Fruit fly (Drosophila melanogaster) whole organism, embryonic: ENCODE data around the gene Aldh.

Experiments used
- ATbp ChIP-seq: fragments of 200-800 bp; sonication (Bioruptor generic); optimal IDR thresholded peaks from 2 replicates; lab custom pipeline; 2017; ENCODE audit warnings: missing biosample characterization, mild to moderate bottlenecking, missing genetic modification characterization, missing genetic modification reagents
- CG10267 ChIP-seq: fragments of 200-800 bp; sonication (Bioruptor generic); optimal IDR thresholded peaks from 2 replicates; lab custom pipeline; 2018; ENCODE audit warnings: missing biosample characterization, mild to moderate bottlenecking, missing genetic modification characterization, moderate library complexity
- CG10959 ChIP-seq: fragments of 200-800 bp; sonication (Bioruptor generic); IDR thresholded peaks from 2 replicates; pipeline ENCODE4 v1.3.6; 2022; ENCODE audit warnings: missing biosample characterization, missing genetic modification characterization
- CG11085 ChIP-seq: fragments of 200-800 bp; sonication (Bioruptor generic); IDR thresholded peaks from 2 replicates; pipeline ENCODE4 v1.3.6; 2022; ENCODE audit warnings: missing biosample characterization, missing genetic modification characterization
- CG11398 ChIP-seq: fragments of 200-800 bp; sonication (Bioruptor generic); optimal IDR thresholded peaks from 2 replicates; lab custom pipeline; 2016; ENCODE audit warnings: missing biosample characterization, missing genetic modification characterization
- CG12942 ChIP-seq: fragments of 200-800 bp; sonication (Bioruptor generic); optimal IDR thresholded peaks from 3 replicates; lab custom pipeline; 2016; ENCODE audit warnings: missing biosample characterization, missing genetic modification characterization
- CG13123 ChIP-seq: fragments of 200-800 bp; sonication (Bioruptor generic); optimal IDR thresholded peaks from 2 replicates; lab custom pipeline; 2016; ENCODE audit warnings: missing biosample characterization, missing genetic modification characterization
- CG13424 ChIP-seq: fragments of 200-800 bp; sonication (Bioruptor generic); optimal IDR thresholded peaks from 2 replicates; lab custom pipeline; 2019; ENCODE audit warnings: missing biosample characterization, mild to moderate bottlenecking, missing genetic modification characterization, moderate library complexity
- CG1529 ChIP-seq: fragments of 200-800 bp; sonication (Bioruptor generic); optimal IDR thresholded peaks from 3 replicates; lab custom pipeline; 2018; ENCODE audit warnings: missing biosample characterization, missing genetic modification characterization
- CG17186 ChIP-seq: fragments of 200-800 bp; sonication (Bioruptor generic); optimal IDR thresholded peaks from 3 replicates; lab custom pipeline; 2017; ENCODE audit warnings: missing biosample characterization, missing genetic modification reagents, missing genetic modification characterization
- CG18599 ChIP-seq: fragments of 200-800 bp; sonication (Bioruptor generic); optimal IDR thresholded peaks from 3 replicates; lab custom pipeline; 2017; ENCODE audit warnings: missing biosample characterization, missing genetic modification characterization, mild to moderate bottlenecking, moderate library complexity, missing genetic modification reagents
- CG30431 ChIP-seq: fragments of 200-800 bp; sonication (Bioruptor generic); optimal IDR thresholded peaks from 2 replicates; lab custom pipeline; 2017; ENCODE audit warnings: missing biosample characterization, missing genetic modification characterization
- CG3407 ChIP-seq: fragments of 200-800 bp; sonication (Bioruptor generic); optimal IDR thresholded peaks from 2 replicates; lab custom pipeline; 2018; ENCODE audit warnings: missing biosample characterization, mild to moderate bottlenecking, missing genetic modification characterization
- CG34422 ChIP-seq: fragments of 200-800 bp; sonication (Bioruptor generic); IDR thresholded peaks from 3 replicates; pipeline ENCODE4 v1.3.6; 2022; ENCODE audit warnings: missing biosample characterization, missing genetic modification characterization
- CG4424 ChIP-seq: fragments of 200-800 bp; sonication (Bioruptor generic); optimal IDR thresholded peaks from 3 replicates; lab custom pipeline; 2016; ENCODE audit warnings: missing biosample characterization, missing genetic modification characterization
- CG5180 ChIP-seq: fragments of 200-800 bp; sonication (Bioruptor generic); optimal IDR thresholded peaks from 3 replicates; lab custom pipeline; 2017; ENCODE audit warnings: missing biosample characterization, missing genetic modification characterization, mild to moderate bottlenecking, moderate library complexity, missing genetic modification reagents
- CG5953 ChIP-seq: fragments of 200-800 bp; sonication (Bioruptor generic); IDR thresholded peaks from 2 replicates; pipeline ENCODE4 v1.3.6; 2022; ENCODE audit warnings: missing biosample characterization, missing genetic modification characterization
- CG6854 ChIP-seq: fragments of 200-800 bp; sonication (Bioruptor generic); optimal IDR thresholded peaks from 3 replicates; lab custom pipeline; 2017; ENCODE audit warnings: missing biosample characterization, mild to moderate bottlenecking, missing genetic modification characterization
- CG9437 ChIP-seq: fragments of 200-800 bp; sonication (Bioruptor generic); optimal IDR thresholded peaks from 2 replicates; lab custom pipeline; 2018; ENCODE audit warnings: missing biosample characterization, mild to moderate bottlenecking, missing genetic modification characterization
- CG9797 ChIP-seq: fragments of 200-800 bp; sonication (Bioruptor generic); optimal IDR thresholded peaks from 3 replicates; lab custom pipeline; 2018; ENCODE audit warnings: missing biosample characterization, mild to moderate bottlenecking, missing genetic modification characterization
- Deaf1 ChIP-seq: fragments of 200-800 bp; optimal IDR thresholded peaks from 3 replicates; lab custom pipeline; 2019; ENCODE audit warnings: missing biosample characterization, mild to moderate bottlenecking, missing genetic modification characterization, moderate library complexity
- Drgx ChIP-seq: fragments of 200-800 bp; sonication (Bioruptor generic); IDR thresholded peaks from 2 replicates; pipeline ENCODE4 v1.3.6; 2022; ENCODE audit warnings: missing biosample characterization, missing genetic modification characterization
- Fer2 ChIP-seq: fragments of 200-800 bp; sonication (Bioruptor generic); optimal IDR thresholded peaks from 2 replicates; lab custom pipeline; 2018; ENCODE audit warnings: missing biosample characterization, mild to moderate bottlenecking, missing genetic modification characterization, moderate library complexity
- H15 ChIP-seq: fragments of 200-800 bp; sonication (Bioruptor generic); IDR thresholded peaks from 3 replicates; pipeline ENCODE4 v1.3.6; 2022; ENCODE audit warnings: missing biosample characterization, missing genetic modification characterization
- Lhr ChIP-seq: fragments of 200-800 bp; sonication (Bioruptor generic); optimal IDR thresholded peaks from 3 replicates; lab custom pipeline; 2017; ENCODE audit warnings: mild to moderate bottlenecking, missing biosample characterization, missing genetic modification reagents, missing genetic modification characterization
- Lpt ChIP-seq: fragments of >200 bp; optimal IDR thresholded peaks from 2 replicates; lab custom pipeline; 2018; ENCODE audit warnings: missing biosample characterization, missing genetic modification characterization
- NC2β ChIP-seq: fragments of 200-800 bp; sonication (Bioruptor generic); optimal IDR thresholded peaks from 2 replicates; lab custom pipeline; 2016; ENCODE audit warnings: missing biosample characterization, missing genetic modification characterization
- Opbp ChIP-seq: fragments of 200-800 bp; sonication (Bioruptor generic); IDR thresholded peaks from 3 replicates; pipeline ENCODE4 v1.3.6; 2022; ENCODE audit warnings: missing biosample characterization, missing genetic modification characterization; ENCODE audit not compliant: partially characterized antibody
- Spps ChIP-seq: fragments of 200-800 bp; sonication (Bioruptor generic); optimal IDR thresholded peaks from 2 replicates; lab custom pipeline; 2018; ENCODE audit warnings: missing biosample characterization, mild to moderate bottlenecking, missing genetic modification characterization
- Stat92E ChIP-seq, 3 experiments: fragments of >200 bp in 2 of 3; fragments of 200-800 bp in 1 of 3; sonication (Bioruptor generic) in 1 of 3; optimal IDR thresholded peaks; 2 replicates each; lab custom pipeline; 2017 to 2019; ENCODE audit warnings: missing biosample characterization in 3 of 3, missing genetic modification characterization in 3 of 3, mild to moderate bottlenecking in 1 of 3, moderate library complexity in 1 of 3
- ato ChIP-seq: fragments of 200-800 bp; sonication (Bioruptor generic); IDR thresholded peaks from 2 replicates; pipeline ENCODE4 v1.3.6; 2022; ENCODE audit warnings: missing biosample characterization, missing genetic modification characterization; ENCODE audit not compliant: partially characterized antibody
- bcd ChIP-seq: fragments of 200-800 bp; sonication (Bioruptor generic); optimal IDR thresholded peaks from 2 replicates; lab custom pipeline; 2017; ENCODE audit warnings: missing biosample characterization, mild to moderate bottlenecking, missing genetic modification characterization
- bsh ChIP-seq, 2 experiments: fragments of 200-800 bp; sonication (Bioruptor generic); optimal IDR thresholded peaks; 2 replicates each; lab custom pipeline; 2017 to 2018; ENCODE audit warnings: mild to moderate bottlenecking in 2 of 2, missing biosample characterization in 2 of 2, missing genetic modification characterization in 2 of 2, moderate library complexity in 1 of 2
- croc ChIP-seq: fragments of 200-800 bp; sonication (Bioruptor generic); conservative IDR thresholded peaks from 3 replicates; pipeline ENCODE4 v1.3.6; 2022; ENCODE audit warnings: missing biosample characterization, missing genetic modification characterization
- dysf ChIP-seq: fragments of 200-800 bp; sonication (Bioruptor generic); IDR thresholded peaks from 3 replicates; pipeline ENCODE4 v1.3.6; 2022; ENCODE audit warnings: missing biosample characterization, missing genetic modification characterization
- ewg ChIP-seq: fragments of 200-800 bp; sonication (Bioruptor generic); optimal IDR thresholded peaks from 3 replicates; lab custom pipeline; 2017; ENCODE audit warnings: mild to moderate bottlenecking, missing biosample characterization, missing genetic modification reagents, missing genetic modification characterization
- exex ChIP-seq: fragments of 200-800 bp; sonication (Bioruptor generic); optimal IDR thresholded peaks from 4 replicates; lab custom pipeline; 2018; ENCODE audit warnings: missing biosample characterization, mild to moderate bottlenecking, missing genetic modification characterization, moderate library complexity
- fd3F ChIP-seq: fragments of 200-800 bp; sonication (Bioruptor generic); optimal IDR thresholded peaks from 2 replicates; lab custom pipeline; 2018; ENCODE audit warnings: missing biosample characterization, mild to moderate bottlenecking, missing genetic modification characterization, moderate library complexity
- gsb ChIP-seq: fragments of 200-800 bp; sonication (Bioruptor generic); IDR thresholded peaks from 2 replicates; pipeline ENCODE4 v1.3.6; 2022; ENCODE audit warnings: missing biosample characterization, missing genetic modification characterization
- mirr ChIP-seq: fragments of 200-800 bp; sonication (Bioruptor generic); optimal IDR thresholded peaks from 3 replicates; lab custom pipeline; 2018; ENCODE audit warnings: missing biosample characterization, mild to moderate bottlenecking, missing genetic modification characterization
- prd ChIP-seq, 3 experiments: fragments of >200 bp in 2 of 3; fragments of 200-800 bp in 1 of 3; sonication (Bioruptor generic) in 1 of 3; optimal IDR thresholded peaks in 2 of 3; IDR thresholded peaks in 1 of 3; 2 replicates in 2 of 3; 3 replicates in 1 of 3; pipeline versions ENCODE4 v1.3.6 to Lab custom; 2017 to 2022; ENCODE audit warnings: missing biosample characterization in 1 of 3, missing genetic modification characterization in 1 of 3
- pum ChIP-seq: fragments of 200-800 bp; sonication (Bioruptor generic); optimal IDR thresholded peaks from 2 replicates; lab custom pipeline; 2016; ENCODE audit warnings: missing biosample characterization, missing genetic modification characterization
- shn ChIP-seq: fragments of 200-800 bp; sonication (Bioruptor generic); optimal IDR thresholded peaks from 3 replicates; lab custom pipeline; 2016; ENCODE audit warnings: missing biosample characterization, missing genetic modification characterization
- sqz ChIP-seq: fragments of 200-800 bp; sonication (Bioruptor generic); optimal IDR thresholded peaks from 3 replicates; lab custom pipeline; 2018; ENCODE audit warnings: missing biosample characterization, mild to moderate bottlenecking, missing genetic modification characterization
- tna ChIP-seq: fragments of 200-800 bp; sonication (Bioruptor generic); IDR thresholded peaks from 2 replicates; pipeline ENCODE4 v1.3.6; 2022; ENCODE audit warnings: missing biosample characterization, missing genetic modification characterization; ENCODE audit not compliant: partially characterized antibody
- tup ChIP-seq: fragments of 200-800 bp; sonication (Bioruptor generic); optimal IDR thresholded peaks from 2 replicates; lab custom pipeline; 2016; ENCODE audit warnings: missing biosample characterization, mild to moderate bottlenecking, missing genetic modification characterization, moderate library complexity
- twi ChIP-seq: fragments of 200-800 bp; optimal IDR thresholded peaks from 2 replicates; lab custom pipeline; 2019; ENCODE audit warnings: missing biosample characterization, mild to moderate bottlenecking, missing genetic modification characterization, moderate library complexity
- yki ChIP-seq: fragments of >200 bp; optimal IDR thresholded peaks from 3 replicates; lab custom pipeline; 2018

Aldh gene

dm6 chr2L:9430992-9431602 lies 43.9 kb downstream of the Aldh start, which contains the start of the genes FucTB and scat (continued):
- TF ChIP-seq sqz, result no peak
- TF ChIP-seq Opbp (GFP tag; lab: Robert Waterston, UW), result peak; percentile 55; the same call in 1 of the 3 replicates
- peak; percentile 88 for TF ChIP-seq CG11085 (GFP tag; lab: Robert Waterston, UW)
- TF ChIP-seq shn (GFP tag; lab: Kevin White, UChicago), result peak; percentile 54
- peak; percentile 90 for TF ChIP-seq CG18599 (GFP tag; lab: Kevin White, UChicago)
- no peak for TF ChIP-seq yki (lab: Kevin White, UChicago)
- TF ChIP-seq bsh (GFP tag; optimal IDR thresholded peaks at IDR 0.05; lab: Kevin White, UChicago), result peak; percentile 27 to 85
- peak; percentile 35 for TF ChIP-seq CG11398
- TF ChIP-seq CG34422 (GFP tag; lab: Robert Waterston, UW), result peak; percentile 93; the same call in 2 of the 3 replicates
- peak; percentile 97 for TF ChIP-seq CG10267 (tag; lab: Kevin White, UChicago)
- TF ChIP-seq CG10959 (GFP tag; lab: Robert Waterston, UW), result peak; percentile 83
- peak; percentile 88 for TF ChIP-seq ewg (GFP tag; lab: Kevin White, UChicago)
- peak; percentile 73 for TF ChIP-seq gsb
- no peak for TF ChIP-seq Lpt
- TF ChIP-seq tup (GFP tag; lab: Kevin White, UChicago), result peak; percentile 47
- TF ChIP-seq Lhr (GFP tag; lab: Kevin White, UChicago), result peak; percentile 49
- peak; percentile 63 for TF ChIP-seq exex (tag; lab: Kevin White, UChicago)
- peak; percentile 67 for TF ChIP-seq Spps (tag; lab: Kevin White, UChicago)
- TF ChIP-seq mirr, result no peak
- no peak for TF ChIP-seq ato (GFP tag; lab: Robert Waterston, UW)
- TF ChIP-seq Fer2, result peak; percentile 91
- TF ChIP-seq CG4424 (GFP tag; lab: Kevin White, UChicago), result peak; percentile 91
- peak; percentile 95 for TF ChIP-seq bcd
- TF ChIP-seq croc (GFP tag; lab: Robert Waterston, UW), result peak; percentile 93
- TF ChIP-seq pum (GFP tag; lab: Kevin White, UChicago), result peak; percentile 71
- TF ChIP-seq CG30431, result peak; percentile 92
- TF ChIP-seq tna (GFP tag; lab: Robert Waterston, UW), result no peak
- peak; percentile 31 for TF ChIP-seq CG9797 (GFP tag; lab: Kevin White, UChicago)
- TF ChIP-seq NC2β (GFP tag; lab: Kevin White, UChicago), result peak; percentile 10
- no peak for TF ChIP-seq CG5953 (GFP tag; lab: Robert Waterston, UW)
- TF ChIP-seq prd (optimal IDR thresholded peaks at IDR 0.05; lab: Kevin White, UChicago), result no peak
- TF ChIP-seq prd (GFP tag; IDR thresholded peaks at IDR 0.05; lab: Robert Waterston, UW), result peak; percentile 95
- TF ChIP-seq CG6854 (GFP tag; lab: Kevin White, UChicago), result peak; percentile 53
- TF ChIP-seq CG3407 (GFP tag; lab: Kevin White, UChicago), result peak; percentile 80
- TF ChIP-seq Drgx (GFP tag; lab: Robert Waterston, UW), result peak; percentile 56
- TF ChIP-seq CG5180 (GFP tag; lab: Kevin White, UChicago), result peak; percentile 50
- peak; percentile 66 for TF ChIP-seq ATbp (GFP tag; lab: Kevin White, UChicago)
- TF ChIP-seq Deaf1 (tag; lab: Kevin White, UChicago), result peak; percentile 69
- peak; percentile 97 for TF ChIP-seq CG13424 (tag; lab: Kevin White, UChicago)
- TF ChIP-seq CG13123 (GFP tag; lab: Kevin White, UChicago), result peak; percentile 69
- TF ChIP-seq twi, result peak; percentile 92
- TF ChIP-seq CG12942 (GFP tag; lab: Kevin White, UChicago), result peak; percentile 93
- peak; percentile 95 for TF ChIP-seq dysf
- TF ChIP-seq CG1529 (GFP tag; lab: Kevin White, UChicago), result peak; percentile 70
- peak; percentile 22 for TF ChIP-seq CG17186 (GFP tag; lab: Kevin White, UChicago)
- no peak for TF ChIP-seq Stat92E (GFP tag; optimal IDR thresholded peaks at IDR 0.05; lab: Kevin White, UChicago)
- peak; percentile 91; the same call in 2 of the 3 replicates for TF ChIP-seq H15
- TF ChIP-seq fd3F (GFP tag; lab: Kevin White, UChicago), result peak; percentile 89
- TF ChIP-seq CG9437, result peak; percentile 83
